Worm (Caenorhabditis elegans): ENCODE measurements around the gene nspc-19.

- TF ChIP-seq nhr-179 (tag; optimal IDR thresholded peaks at IDR 0.05) (no peak), C17E4.6 (GFP tag; IDR thresholded peaks at IDR 0.05) (no peak), F33H1.4 (GFP tag; IDR thresholded peaks at IDR 0.05) (no peak), tbp1 (GFP tag; optimal IDR thresholded peaks at IDR 0.05) (peak; percentile 46), tlf-1 (GFP tag; optimal IDR thresholded peaks at IDR 0.05) (peak; percentile 72), unc-62 (GFP tag; optimal IDR thresholded peaks at IDR 0.05) (no peak), ama-1 (optimal IDR thresholded peaks at IDR 0.05) (no peak), ama-1 (GFP tag; optimal IDR thresholded peaks at IDR 0.05) (no peak)
These were observed 28.0 kb upstream of the nspc-19 start for ce11 chrX:14500422-14501058.
